Fruit fly (Drosophila melanogaster): ENCODE results near the gene IP3K2.

Gene IP3K2

DNA sequence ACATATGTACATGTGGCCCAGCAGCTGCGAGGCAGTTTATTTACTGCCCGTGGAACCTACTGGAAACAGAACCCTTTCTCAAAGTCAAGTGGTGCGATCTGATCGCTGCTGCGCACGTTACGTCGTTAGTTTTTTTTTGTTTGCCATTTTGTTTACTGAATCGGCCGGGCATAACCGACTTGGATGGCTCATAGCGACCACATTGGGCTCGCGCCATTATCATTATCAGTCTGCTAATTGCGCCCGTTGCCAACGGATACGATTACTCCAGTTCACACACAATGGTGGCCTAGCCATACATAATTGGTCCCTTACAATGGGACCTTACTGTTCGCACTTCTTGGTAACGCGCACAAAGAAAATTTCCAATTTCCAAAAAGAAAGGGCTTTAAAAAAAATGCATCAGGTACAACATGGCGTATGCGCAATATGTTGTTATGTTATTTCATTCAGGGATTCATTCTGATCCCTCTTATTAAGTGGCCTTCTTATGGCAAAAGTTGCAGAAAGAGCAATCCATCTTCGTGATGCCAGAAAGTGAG is 29.3 kb downstream of the IP3K2 start (continued):
- TF ChIP-seq CG14710 (tag; optimal IDR thresholded peaks at IDR 0.05) (no peak), CG14965 (GFP tag; optimal IDR thresholded peaks at IDR 0.05; ENCODE audit: borderline replicate concordance) (no peak), CG14441 (GFP tag; IDR thresholded peaks at IDR 0.05) (no peak), Sox100B (GFP tag; optimal IDR thresholded peaks at IDR 0.05) (peak; percentile 6), CG9797 (GFP tag; optimal IDR thresholded peaks at IDR 0.05) (no peak)

DNA sequence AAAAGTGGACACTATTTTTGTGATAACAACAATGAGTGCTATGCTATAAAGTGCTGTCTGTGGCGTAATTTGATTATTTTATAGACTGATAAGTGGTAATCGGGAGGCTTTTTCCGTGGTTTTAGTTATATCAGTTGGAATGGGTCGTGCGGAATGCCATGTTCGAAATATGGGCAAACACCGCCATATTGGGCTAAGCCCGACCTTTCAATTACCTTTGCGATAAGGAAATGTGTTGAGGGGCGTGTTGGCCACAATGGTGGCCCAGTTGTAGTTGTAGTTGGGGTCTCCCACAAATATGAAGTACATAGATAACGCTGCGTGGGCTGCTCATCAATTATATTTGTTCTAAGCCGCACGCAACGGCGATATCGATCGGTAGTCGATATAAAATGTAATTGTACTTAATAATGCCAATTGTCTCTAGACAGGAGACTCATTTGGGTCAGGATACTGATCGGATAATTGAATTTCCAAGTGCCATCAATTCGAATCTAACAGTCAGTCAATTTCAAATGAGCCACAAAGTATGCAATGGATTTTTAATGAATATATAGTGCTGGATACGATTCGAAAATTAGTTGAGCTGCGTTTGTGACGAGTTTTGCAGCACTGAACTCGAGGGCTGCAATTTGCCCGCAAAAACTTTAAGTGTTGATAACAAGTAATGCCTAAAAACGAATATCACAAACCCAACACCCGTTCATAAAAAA is 31.2 kb downstream of the IP3K2 start:
- TF ChIP-seq hkb (optimal IDR thresholded peaks at IDR 0.05) (no peak), hkb (GFP tag; IDR thresholded peaks at IDR 0.05) (no peak), CG17568 (GFP tag; optimal IDR thresholded peaks at IDR 0.05) (no peak), slp2 (GFP tag; optimal IDR thresholded peaks at IDR 0.05) (no peak), H15 (GFP tag; IDR thresholded peaks at IDR 0.05) (no peak), nmo (GFP tag; optimal IDR thresholded peaks at IDR 0.05) (peak; percentile 2), sd (tag; optimal IDR thresholded peaks at IDR 0.05) (peak; percentile 86), shn (GFP tag; optimal IDR thresholded peaks at IDR 0.05) (peak; percentile 54), MTF-1 (GFP tag; optimal IDR thresholded peaks at IDR 0.05; ENCODE audit: borderline replicate concordance) (peak; percentile 5), CG4730 (GFP tag; IDR thresholded peaks at IDR 0.05) (no peak), az2 (GFP tag; optimal IDR thresholded peaks at IDR 0.05) (no peak), CG4707 (GFP tag; optimal IDR thresholded peaks at IDR 0.05) (no peak), CG3847 (GFP tag; IDR thresholded peaks at IDR 0.05) (peak; percentile 54), Fer1 (GFP tag; optimal IDR thresholded peaks at IDR 0.05) (no peak), Hmr (GFP tag; optimal IDR thresholded peaks at IDR 0.05) (peak; percentile 51), mam (GFP tag; optimal IDR thresholded peaks at IDR 0.05) (peak; percentile 47), oc (tag; optimal IDR thresholded peaks at IDR 0.05) (no peak), salm (tag; optimal IDR thresholded peaks at IDR 0.05) (no peak), NfI (GFP tag; optimal IDR thresholded peaks at IDR 0.05) (peak; percentile 47), trem (tag; optimal IDR thresholded peaks at IDR 0.05) (peak; percentile 24), zf30C (GFP tag; optimal IDR thresholded peaks at IDR 0.05) (no peak), ems (GFP tag; optimal IDR thresholded peaks at IDR 0.05) (no peak), so (GFP tag; IDR thresholded peaks at IDR 0.05) (no peak), tgo (GFP tag; IDR thresholded peaks at IDR 0.05) (no peak), CG11398 (GFP tag; optimal IDR thresholded peaks at IDR 0.05) (peak; percentile 52), bsh (GFP tag; optimal IDR thresholded peaks at IDR 0.05) (no peak), CG34422 (GFP tag; IDR thresholded peaks at IDR 0.05) (no peak), CG8944 (GFP tag; optimal IDR thresholded peaks at IDR 0.05) (peak; percentile 30), chm (GFP tag; IDR thresholded peaks at IDR 0.05) (peak; percentile 27; the same call in 1 of the 2 replicates), CG4404 (GFP tag; IDR thresholded peaks at IDR 0.05) (no peak), CG4820 (GFP tag; optimal IDR thresholded peaks at IDR 0.05) (no peak), CoRest (tag; optimal IDR thresholded peaks at IDR 0.05) (peak; percentile 1), CG8281 (tag; optimal IDR thresholded peaks at IDR 0.05) (no peak), B-H1 (GFP tag; IDR thresholded peaks at IDR 0.05) (no peak), insv (GFP tag; optimal IDR thresholded peaks at IDR 0.05) (peak in 1 of 2 experiments; percentile 4), CG4617 (GFP tag; optimal IDR thresholded peaks at IDR 0.05; ENCODE audit: borderline replicate concordance) (no peak), yki (optimal IDR thresholded peaks at IDR 0.05) (no peak), Nf-YB (GFP tag; optimal IDR thresholded peaks at IDR 0.05) (no peak), CG9797 (GFP tag; optimal IDR thresholded peaks at IDR 0.05) (no peak), CG18476 (GFP tag; optimal IDR thresholded peaks at IDR 0.05) (no peak), CG31388 (GFP tag; optimal IDR thresholded peaks at IDR 0.05) (no peak), Adf1 (GFP tag; IDR thresholded peaks at IDR 0.05) (no peak), CG17359 (tag; optimal IDR thresholded peaks at IDR 0.05) (peak; percentile 20), ftz-f1 (GFP tag; optimal IDR thresholded peaks at IDR 0.05) (peak; percentile 0)

All from whole organism, embryonic.